Worm (Caenorhabditis elegans) whole organism, young adult: ENCODE data around the gene riok-3.

Source experiments
- B0336.3 ChIP-seq: fragments of 200-800 bp; sonication (Bioruptor generic); IDR thresholded peaks from 2 replicates; pipeline ENCODE4 v1.3.6; 2022; ENCODE audit warnings: missing genetic modification characterization, missing compliant biosample characterization
- C06A6.2 ChIP-seq: fragments of 200-800 bp; sonication (Bioruptor generic); conservative IDR thresholded peaks from 2 replicates; pipeline ENCODE4 v1.3.6; 2022; ENCODE audit warnings: missing genetic modification characterization, missing compliant biosample characterization
- F23B12.7 ChIP-seq: sonication (generic microtip); optimal IDR thresholded peaks from 2 replicates; lab custom pipeline; 2017; ENCODE audit warnings: missing genetic modification characterization, mild to moderate bottlenecking, missing compliant biosample characterization, antibody characterized with exemption, moderate library complexity; ENCODE audit not compliant: insufficient read depth
- F37B4.10 ChIP-seq: fragments of 200-800 bp; sonication (Bioruptor generic); IDR thresholded peaks from 2 replicates; pipeline ENCODE4 v1.3.6; 2022; ENCODE audit warnings: missing genetic modification characterization, missing compliant biosample characterization
- F49E8.2 ChIP-seq: sonication (generic microtip); optimal IDR thresholded peaks from 3 replicates; lab custom pipeline; 2017; ENCODE audit warnings: missing genetic modification characterization, mild to moderate bottlenecking, missing compliant biosample characterization, antibody characterized with exemption, moderate library complexity; ENCODE audit not compliant: insufficient read depth
- F57A8.1 ChIP-seq: fragments of 200-800 bp; sonication (Bioruptor generic); optimal IDR thresholded peaks from 2 replicates; lab custom pipeline; 2018; ENCODE audit warnings: mild to moderate bottlenecking, missing genetic modification characterization, moderate library complexity, missing compliant biosample characterization
- F57C9.4 ChIP-seq: sonication (generic microtip); optimal IDR thresholded peaks from 2 replicates; lab custom pipeline; 2017; ENCODE audit warnings: mild to moderate bottlenecking, missing genetic modification characterization, missing compliant biosample characterization
- K11D2.4 ChIP-seq: fragments of 200-800 bp; sonication (Bioruptor generic); IDR thresholded peaks from 2 replicates; pipeline ENCODE4 v1.3.6; 2022; ENCODE audit warnings: missing genetic modification reagents, missing genetic modification characterization, missing compliant biosample characterization
- T26A5.8 ChIP-seq: sonication (generic microtip); optimal IDR thresholded peaks from 2 replicates; lab custom pipeline; 2016; ENCODE audit warnings: missing genetic modification characterization, missing compliant biosample characterization
- Y53G8AR.9 ChIP-seq: fragments of 200-800 bp; sonication (Bioruptor generic); conservative IDR thresholded peaks from 2 replicates; pipeline ENCODE4 v1.3.6; 2022; ENCODE audit warnings: missing genetic modification reagents, missing genetic modification characterization, missing compliant biosample characterization
- Y95B8A.8 ChIP-seq: fragments of 200-800 bp; sonication (Bioruptor generic); IDR thresholded peaks from 2 replicates; pipeline ENCODE4 v1.3.6; 2022; ENCODE audit warnings: missing genetic modification reagents, missing genetic modification characterization, missing compliant biosample characterization
- ZK185.1 ChIP-seq: sonication (generic microtip); optimal IDR thresholded peaks from 2 replicates; lab custom pipeline; 2016; ENCODE audit warnings: mild to moderate bottlenecking, missing genetic modification characterization, missing compliant biosample characterization; ENCODE audit not compliant: poor library complexity, severe bottlenecking
- aptf-2 ChIP-seq: fragments of 200-800 bp; sonication (Bioruptor generic); conservative IDR thresholded peaks from 2 replicates; pipeline ENCODE4 v1.3.6; 2022; ENCODE audit warnings: missing genetic modification reagents, missing genetic modification characterization, missing compliant biosample characterization
- atf-7 ChIP-seq: sonication (generic microtip); optimal IDR thresholded peaks from 2 replicates; lab custom pipeline; 2017; ENCODE audit warnings: mild to moderate bottlenecking, missing genetic modification characterization, missing compliant biosample characterization
- attf-3 ChIP-seq: fragments of 200-800 bp; sonication (Bioruptor generic); conservative IDR thresholded peaks from 2 replicates; pipeline ENCODE4 v1.3.6; 2022; ENCODE audit warnings: missing genetic modification reagents, missing genetic modification characterization, missing compliant biosample characterization
- bed-1 ChIP-seq: fragments of 200-800 bp; sonication (Bioruptor generic); IDR thresholded peaks from 2 replicates; pipeline ENCODE4 v1.3.6; 2022; ENCODE audit warnings: missing genetic modification reagents, missing genetic modification characterization, missing compliant biosample characterization
- bed-2 ChIP-seq: fragments of 200-800 bp; sonication (Bioruptor generic); IDR thresholded peaks from 2 replicates; pipeline ENCODE4 v1.3.6; 2022; ENCODE audit warnings: missing genetic modification reagents, missing genetic modification characterization, missing compliant biosample characterization
- ccch-3 ChIP-seq: fragments of 200-800 bp; sonication (Bioruptor generic); optimal IDR thresholded peaks from 2 replicates; lab custom pipeline; 2018; ENCODE audit warnings: mild to moderate bottlenecking, missing genetic modification characterization, missing compliant biosample characterization
- cebp-1 ChIP-seq, 2 experiments: fragments of 200-800 bp in 1 of 2; sonication (Bioruptor generic) in 1 of 2; sonication (generic microtip) in 1 of 2; IDR thresholded peaks in 1 of 2; optimal IDR thresholded peaks in 1 of 2; 2 replicates each; pipeline versions ENCODE4 v1.3.6 to Lab custom; 2017 to 2022; ENCODE audit warnings: missing compliant biosample characterization in 2 of 2, missing genetic modification characterization in 2 of 2, mild to moderate bottlenecking in 1 of 2, missing genetic modification reagents in 1 of 2, moderate library complexity in 1 of 2
- ceh-27 ChIP-seq: fragments of 200-800 bp; sonication (Bioruptor generic); optimal IDR thresholded peaks from 2 replicates; lab custom pipeline; 2018; ENCODE audit warnings: mild to moderate bottlenecking, missing genetic modification characterization, moderate library complexity, missing compliant biosample characterization
- ceh-79 ChIP-seq: sonication (generic microtip); optimal IDR thresholded peaks from 2 replicates; lab custom pipeline; 2017; ENCODE audit warnings: mild to moderate bottlenecking, missing genetic modification characterization, missing compliant biosample characterization
- chd-7 ChIP-seq: sonication (generic microtip); optimal IDR thresholded peaks from 2 replicates; lab custom pipeline; 2016; ENCODE audit warnings: mild to moderate bottlenecking, missing genetic modification characterization, moderate library complexity, missing compliant biosample characterization
- dox-1 ChIP-seq: fragments of 200-800 bp; sonication (Bioruptor generic); IDR thresholded peaks from 2 replicates; pipeline ENCODE4 v1.3.6; 2022; ENCODE audit warnings: missing genetic modification reagents, missing genetic modification characterization, missing compliant biosample characterization
- dpff-1 ChIP-seq: sonication (generic microtip); optimal IDR thresholded peaks from 2 replicates; lab custom pipeline; 2017; ENCODE audit warnings: mild to moderate bottlenecking, missing genetic modification characterization, missing compliant biosample characterization
- egrh-3 ChIP-seq: fragments of 200-800 bp; sonication (Bioruptor generic); IDR thresholded peaks from 2 replicates; pipeline ENCODE4 v1.3.6; 2022; ENCODE audit warnings: missing genetic modification reagents, missing genetic modification characterization, missing compliant biosample characterization
- gei-17 ChIP-seq: fragments of 200-800 bp; sonication (Bioruptor generic); optimal IDR thresholded peaks from 2 replicates; lab custom pipeline; 2018; ENCODE audit warnings: mild to moderate bottlenecking, missing genetic modification characterization, missing compliant biosample characterization
- hlh-26 ChIP-seq: fragments of 200-800 bp; sonication (Bioruptor generic); conservative IDR thresholded peaks from 2 replicates; pipeline ENCODE4 v1.3.6; 2022; ENCODE audit warnings: missing genetic modification reagents, missing genetic modification characterization, missing compliant biosample characterization
- lag-1 ChIP-seq: fragments of 200-800 bp; sonication (Bioruptor generic); IDR thresholded peaks from 2 replicates; pipeline ENCODE4 v1.3.6; 2022; ENCODE audit warnings: missing genetic modification reagents, missing genetic modification characterization, missing compliant biosample characterization
- let-526 ChIP-seq: fragments of 200-800 bp; sonication (Bioruptor generic); IDR thresholded peaks from 2 replicates; pipeline ENCODE4 v1.3.6; 2022; ENCODE audit warnings: missing genetic modification reagents, missing genetic modification characterization, missing compliant biosample characterization
- let-607 ChIP-seq, 2 experiments: fragments of 200-800 bp in 1 of 2; sonication (Bioruptor generic) in 1 of 2; sonication (generic microtip) in 1 of 2; optimal IDR thresholded peaks; 2 replicates each; lab custom pipeline; 2016 to 2018; ENCODE audit warnings: mild to moderate bottlenecking in 2 of 2, missing compliant biosample characterization in 2 of 2, missing genetic modification characterization in 2 of 2, moderate library complexity in 2 of 2, missing genotype in 1 of 2
- lir-1 ChIP-seq: fragments of 200-800 bp; sonication (Bioruptor generic); conservative IDR thresholded peaks from 2 replicates; pipeline ENCODE4 v1.3.6; 2022; ENCODE audit warnings: missing genetic modification reagents, missing genetic modification characterization, missing compliant biosample characterization
- lsy-27 ChIP-seq: sonication (generic microtip); optimal IDR thresholded peaks from 2 replicates; lab custom pipeline; 2017; ENCODE audit warnings: missing genetic modification characterization, mild to moderate bottlenecking, missing compliant biosample characterization, antibody characterized with exemption, missing genotype, borderline replicate concordance; ENCODE audit not compliant: insufficient read depth
- madf-8 ChIP-seq: fragments of 200-800 bp; sonication (Bioruptor generic); conservative IDR thresholded peaks from 2 replicates; pipeline ENCODE4 v1.3.6; 2022; ENCODE audit warnings: missing genetic modification reagents, missing genetic modification characterization, missing compliant biosample characterization
- mel-28 ChIP-seq: sonication (generic microtip); optimal IDR thresholded peaks from 2 replicates; lab custom pipeline; 2016; ENCODE audit warnings: borderline replicate concordance, mild to moderate bottlenecking, missing genetic modification characterization, missing compliant biosample characterization
- mes-4 ChIP-seq: sonication (generic microtip); optimal IDR thresholded peaks from 2 replicates; lab custom pipeline; 2016; ENCODE audit warnings: missing genotype, missing genetic modification characterization, missing compliant biosample characterization
- mxl-1 ChIP-seq: sonication (generic microtip); optimal IDR thresholded peaks from 2 replicates; lab custom pipeline; 2016; ENCODE audit warnings: missing genetic modification characterization, missing compliant biosample characterization
- nfya-1 ChIP-seq: sonication (generic microtip); optimal IDR thresholded peaks from 2 replicates; lab custom pipeline; 2017; ENCODE audit warnings: antibody characterized with exemption, missing compliant biosample characterization, missing genetic modification characterization, borderline replicate concordance; ENCODE audit not compliant: insufficient read depth
- nfya-2 ChIP-seq: fragments of 200-800 bp; sonication (Bioruptor generic); IDR thresholded peaks from 2 replicates; pipeline ENCODE4 v1.3.6; 2022; ENCODE audit warnings: missing genetic modification reagents, missing genetic modification characterization, missing compliant biosample characterization
- nfyb-1 ChIP-seq: fragments of 200-800 bp; sonication (Bioruptor generic); IDR thresholded peaks from 2 replicates; pipeline ENCODE4 v1.3.6; 2022; ENCODE audit warnings: missing genetic modification reagents, missing genetic modification characterization, missing compliant biosample characterization
- nhr-120 ChIP-seq: fragments of 200-800 bp; sonication (Bioruptor generic); IDR thresholded peaks from 2 replicates; pipeline ENCODE4 v1.3.6; 2022; ENCODE audit warnings: missing genetic modification characterization, missing compliant biosample characterization
- pha-4 ChIP-seq: fragments of 150-350 bp; sonication (generic microtip); optimal IDR thresholded peaks from 2 replicates; lab custom pipeline; 2014; ENCODE audit warnings: missing biosample characterization, missing genetic modification reagents, missing genetic modification characterization
- rpc-1 ChIP-seq, 2 experiments: fragments of 150-350 bp in 1 of 2; sonication (generic microtip) in 1 of 2; optimal IDR thresholded peaks; 2 replicates each; lab custom pipeline; 2014 to 2018; ENCODE audit warnings: missing biosample characterization in 1 of 2, missing genetic modification characterization in 1 of 2, missing genetic modification reagents in 1 of 2, missing genotype in 1 of 2
- snpc-1.1 ChIP-seq: sonication (generic microtip); optimal IDR thresholded peaks from 2 replicates; lab custom pipeline; 2017; ENCODE audit warnings: missing genetic modification characterization, mild to moderate bottlenecking, missing compliant biosample characterization, antibody characterized with exemption, moderate library complexity, missing genotype, missing genetic modification reagents; ENCODE audit not compliant: insufficient read depth
- snpc-1.3 ChIP-seq: sonication (generic microtip); optimal IDR thresholded peaks from 2 replicates; lab custom pipeline; 2017; ENCODE audit warnings: missing genetic modification characterization, mild to moderate bottlenecking, missing compliant biosample characterization, antibody characterized with exemption, moderate library complexity, missing genotype, missing genetic modification reagents; ENCODE audit not compliant: insufficient read depth
- tbp1 ChIP-seq: fragments of 200-800 bp; sonication (Bioruptor generic); optimal IDR thresholded peaks from 2 replicates; lab custom pipeline; 2018; ENCODE audit warnings: mild to moderate bottlenecking, missing genetic modification characterization, missing compliant biosample characterization
- ztf-18 ChIP-seq: sonication (generic microtip); optimal IDR thresholded peaks from 2 replicates; lab custom pipeline; 2016; ENCODE audit warnings: missing genotype, mild to moderate bottlenecking, missing genetic modification characterization, missing compliant biosample characterization

The riok-3 gene

DNA sequence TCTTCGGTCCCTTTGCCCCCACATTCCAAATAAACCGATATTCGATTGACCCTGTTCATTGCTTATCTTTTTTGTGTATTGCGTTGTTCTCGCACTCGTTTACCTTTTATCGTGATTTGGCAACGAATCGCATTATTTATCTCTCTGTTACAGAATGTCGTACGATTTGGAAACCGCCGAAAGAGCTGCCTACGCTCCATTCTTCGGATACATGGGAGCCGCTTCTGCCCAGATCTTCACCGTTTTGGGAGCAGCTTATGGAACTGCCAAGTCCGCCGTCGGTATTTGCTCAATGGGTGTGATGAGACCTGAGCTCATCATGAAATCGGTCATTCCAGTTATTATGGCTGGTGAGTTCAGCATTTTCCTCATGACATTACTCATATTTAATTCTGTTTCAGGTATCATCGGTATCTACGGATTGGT, 22.8 kb downstream of the riok-3 start, which contains the start of gene vha-2 (continued):
- TF ChIP-seq egrh-3 (GFP tag; lab: Robert Waterston, UW) (no peak), lsy-27 (no peak), aptf-2 (GFP tag; lab: Robert Waterston, UW) (no peak), nfya-2 (peak; percentile 25; the same call in 1 of the 2 replicates), ceh-27 (GFP tag; lab: Kevin White, UChicago) (no peak), hlh-26 (no peak), Y95B8A.8 (peak; percentile 54; the same call in 1 of the 2 replicates), F57C9.4 (tag; lab: Kevin White, UChicago) (no peak), let-526 (GFP tag; lab: Robert Waterston, UW) (no peak), F49E8.2 (tag; lab: Kevin White, UChicago) (peak; percentile 54), bed-2 (GFP tag; lab: Robert Waterston, UW) (no peak), K11D2.4 (GFP tag; lab: Robert Waterston, UW) (no peak), lag-1 (GFP tag; lab: Robert Waterston, UW) (no peak), ceh-79 (peak; percentile 53), rpc-1 (optimal IDR thresholded peaks at IDR 0.05; lab: Kevin White, UChicago) (no peak), rpc-1 (tag; optimal IDR thresholded peaks at IDR 0.05; lab: Kevin White, UChicago) (no peak), gei-17 (GFP tag; lab: Kevin White, UChicago) (no peak), F37B4.10 (no peak), attf-3 (GFP tag; lab: Robert Waterston, UW) (no peak), B0336.3 (GFP tag; lab: Robert Waterston, UW) (peak; percentile 92), T26A5.8 (tag; lab: Kevin White, UChicago) (peak; percentile 30), dpff-1 (peak; percentile 11), tbp1 (GFP tag; lab: Kevin White, UChicago) (peak; percentile 31), C06A6.2 (GFP tag; lab: Robert Waterston, UW) (no peak), let-607 (tag; optimal IDR thresholded peaks at IDR 0.05; lab: Kevin White, UChicago) (peak in 1 of 2 experiments; percentile 30), chd-7 (tag; lab: Kevin White, UChicago) (peak; percentile 58), nfyb-1 (peak; percentile 77), mel-28 (tag; lab: Kevin White, UChicago) (no peak), atf-7 (tag; lab: Kevin White, UChicago) (peak; percentile 40), ZK185.1 (tag; lab: Kevin White, UChicago) (peak; percentile 37), F57A8.1 (GFP tag; lab: Kevin White, UChicago) (no peak), mes-4 (tag; lab: Kevin White, UChicago) (no peak), ztf-18 (tag; lab: Kevin White, UChicago) (no peak), cebp-1 (GFP tag; IDR thresholded peaks at IDR 0.05; lab: Robert Waterston, UW) (no peak), cebp-1 (tag; optimal IDR thresholded peaks at IDR 0.05; lab: Kevin White, UChicago) (peak; percentile 42), ccch-3 (GFP tag; lab: Kevin White, UChicago) (no peak), snpc-1.3 (tag; lab: Kevin White, UChicago) (no peak), Y53G8AR.9 (GFP tag; lab: Robert Waterston, UW) (peak; percentile 80), nfya-1 (no peak), pha-4 (tag; lab: Kevin White, UChicago) (no peak), bed-1 (GFP tag; lab: Robert Waterston, UW) (no peak), mxl-1 (no peak), nhr-120 (GFP tag; lab: Robert Waterston, UW) (no peak), dox-1 (GFP tag; lab: Robert Waterston, UW) (peak; percentile 31), F23B12.7 (tag; lab: Kevin White, UChicago) (no peak), snpc-1.1 (tag; lab: Kevin White, UChicago) (no peak), lir-1 (GFP tag; lab: Robert Waterston, UW) (no peak), madf-8 (GFP tag; lab: Robert Waterston, UW) (no peak)
